Fruit fly (Drosophila melanogaster) whole organism, prepupa: ENCODE measurements around the gene CG14439.

ENCODE experiments used
- Met ChIP-seq: fragments of 200-800 bp; sonication (Bioruptor generic); optimal IDR thresholded peaks from 3 replicates; lab custom pipeline; 2016; ENCODE audit warnings: missing biosample characterization, missing genetic modification characterization
- dac ChIP-seq: fragments of 200-800 bp; sonication (Bioruptor generic); optimal IDR thresholded peaks from 2 replicates; lab custom pipeline; 2017; ENCODE audit warnings: missing biosample characterization, mild to moderate bottlenecking, missing genetic modification characterization
- fd85E ChIP-seq: fragments of 200-800 bp; sonication (Bioruptor generic); optimal IDR thresholded peaks from 3 replicates; lab custom pipeline; 2016; ENCODE audit warnings: missing biosample characterization, missing genetic modification characterization
- lz ChIP-seq: fragments of 200-800 bp; sonication (Bioruptor generic); optimal IDR thresholded peaks from 3 replicates; lab custom pipeline; 2016; ENCODE audit warnings: missing biosample characterization, missing genetic modification characterization
- topi ChIP-seq: fragments of 200-800 bp; sonication (Bioruptor generic); optimal IDR thresholded peaks from 3 replicates; lab custom pipeline; 2016; ENCODE audit warnings: missing biosample characterization, missing genetic modification characterization
- vri ChIP-seq: fragments of 200-800 bp; sonication (Bioruptor generic); optimal IDR thresholded peaks from 3 replicates; lab custom pipeline; 2016; ENCODE audit warnings: missing biosample characterization, mild to moderate bottlenecking, missing genetic modification characterization

- TF ChIP-seq Met (GFP tag; lab: Kevin White, UChicago) (no peak), fd85E (GFP tag; lab: Kevin White, UChicago) (no peak), dac (GFP tag; lab: Kevin White, UChicago) (no peak), topi (GFP tag; lab: Kevin White, UChicago) (no peak), lz (GFP tag; lab: Kevin White, UChicago) (no peak), vri (GFP tag; lab: Kevin White, UChicago) (peak; percentile 29)
Observed at dm6 chrX:6730600-6731259, 16.6 kb upstream of the CG14439 start.
